Fruit fly (Drosophila melanogaster): Measurements from ENCODE around the gene wtrw.

wtrw gene

dm6 chr3R:7891031-7891430, at the start of gene wtrw:
wtrw (plus strand) TSS chr3R:7891331.
- no peak for TF ChIP-seq CG10631 (GFP tag; optimal IDR thresholded peaks at IDR 0.05)
- no peak for TF ChIP-seq acj6 (GFP tag; optimal IDR thresholded peaks at IDR 0.05)
- TF ChIP-seq ss (GFP tag; optimal IDR thresholded peaks at IDR 0.05), result no peak
- TF ChIP-seq CG9139 (GFP tag; optimal IDR thresholded peaks at IDR 0.05), result no peak
- no peak for TF ChIP-seq CG34406 (GFP tag; optimal IDR thresholded peaks at IDR 0.05)
- no peak for TF ChIP-seq Smox (GFP tag; optimal IDR thresholded peaks at IDR 0.05)
- TF ChIP-seq vri (GFP tag; optimal IDR thresholded peaks at IDR 0.05), result no peak
- no peak for TF ChIP-seq CG8632 (GFP tag; optimal IDR thresholded peaks at IDR 0.05)
- no peak for TF ChIP-seq Ets96B (tag; optimal IDR thresholded peaks at IDR 0.05)

- TF ChIP-seq Eip78C (GFP tag), result peak; percentile 22
- TF ChIP-seq CG9139 (GFP tag; optimal IDR thresholded peaks at IDR 0.05), result no peak
- no peak for TF ChIP-seq esn (GFP tag; optimal IDR thresholded peaks at IDR 0.05)
These were observed 6.7 kb upstream of the wtrw start for dm6 chr3R:7884433-7884832.

DNA sequence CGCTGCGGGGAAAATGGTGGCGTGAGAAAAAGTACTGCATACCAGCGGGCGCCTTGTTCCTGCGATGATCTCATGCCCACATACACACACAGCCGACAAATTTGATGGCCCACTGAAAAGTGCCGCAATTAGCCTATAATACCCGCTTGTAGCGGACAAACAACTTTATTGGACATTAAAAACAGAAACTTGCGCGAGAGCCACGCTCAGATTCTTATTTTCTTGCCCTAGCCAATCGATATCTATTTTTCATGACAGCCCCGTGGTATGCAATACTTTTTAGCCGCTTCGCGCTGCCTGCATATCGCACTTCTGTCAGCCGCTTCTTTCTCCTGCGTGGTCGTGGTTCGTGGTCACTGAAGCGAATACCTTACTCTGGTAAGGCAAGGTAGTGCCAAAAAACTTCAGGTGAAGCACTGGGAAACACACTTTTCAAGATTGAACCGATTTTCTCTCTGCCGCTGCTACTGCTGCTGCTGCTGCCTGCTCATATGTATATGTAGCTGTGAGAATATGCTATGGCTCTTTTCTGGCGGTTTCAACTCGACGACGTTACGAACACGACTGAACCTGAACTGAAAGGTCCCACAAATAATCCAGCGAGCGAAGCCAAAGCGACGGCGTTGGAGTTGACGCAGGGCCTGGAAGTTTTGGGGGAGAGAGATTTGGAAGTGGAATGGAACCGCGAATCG, 4.8 kb upstream of the wtrw start, which contains the start of gene CG17816:
Gene CG17816 (minus strand): TSS at position 567 of the 692 bp plus-strand sequence.
- TF ChIP-seq Sox102F (GFP tag; optimal IDR thresholded peaks at IDR 0.05) (peak; percentile 38), Met (GFP tag; optimal IDR thresholded peaks at IDR 0.05) (no peak), acj6 (GFP tag; optimal IDR thresholded peaks at IDR 0.05) (no peak), esn (GFP tag; optimal IDR thresholded peaks at IDR 0.05) (no peak), CG16779 (tag; optimal IDR thresholded peaks at IDR 0.05) (no peak), Hr39 (GFP tag; optimal IDR thresholded peaks at IDR 0.05) (no peak), CG3032 (tag; optimal IDR thresholded peaks at IDR 0.05) (no peak), CG34406 (GFP tag; optimal IDR thresholded peaks at IDR 0.05) (no peak), CG8119 (GFP tag; IDR thresholded peaks at IDR 0.05) (no peak), Eip78C (GFP tag) (peak; percentile 82), Lpt (GFP tag; optimal IDR thresholded peaks at IDR 0.05) (no peak), net (GFP tag; optimal IDR thresholded peaks at IDR 0.05) (no peak), ss (GFP tag; optimal IDR thresholded peaks at IDR 0.05) (peak in 1 of 2 experiments; percentile 2), fkh (GFP tag; optimal IDR thresholded peaks at IDR 0.05) (no peak), CG6854 (GFP tag; optimal IDR thresholded peaks at IDR 0.05) (peak; percentile 38), CG8319 (GFP tag; optimal IDR thresholded peaks at IDR 0.05) (no peak), CG10631 (GFP tag; optimal IDR thresholded peaks at IDR 0.05) (no peak), svp (GFP tag) (peak; percentile 96)

- TF ChIP-seq CG6854 (GFP tag; optimal IDR thresholded peaks at IDR 0.05) (no peak), dac (GFP tag; optimal IDR thresholded peaks at IDR 0.05) (peak; percentile 19), CG34406 (GFP tag; optimal IDR thresholded peaks at IDR 0.05) (peak; percentile 53), salr (GFP tag; optimal IDR thresholded peaks at IDR 0.05) (peak in 1 of 2 experiments; percentile 13), fkh (GFP tag; optimal IDR thresholded peaks at IDR 0.05) (peak; percentile 96), CG6808 (GFP tag; optimal IDR thresholded peaks at IDR 0.05) (peak; percentile 33), CG16779 (tag; optimal IDR thresholded peaks at IDR 0.05) (no peak), Met (GFP tag; optimal IDR thresholded peaks at IDR 0.05) (peak; percentile 67), spab (GFP tag; optimal IDR thresholded peaks at IDR 0.05) (no peak), CG32006 (GFP tag; optimal IDR thresholded peaks at IDR 0.05) (peak; percentile 64), Ets96B (tag; optimal IDR thresholded peaks at IDR 0.05) (peak; percentile 11), CG11762 (GFP tag; optimal IDR thresholded peaks at IDR 0.05; ENCODE audit: insufficient read depth) (no peak), CG6792 (GFP tag; optimal IDR thresholded peaks at IDR 0.05) (no peak), Smox (GFP tag; optimal IDR thresholded peaks at IDR 0.05) (peak; percentile 60), CG9139 (GFP tag; optimal IDR thresholded peaks at IDR 0.05) (no peak), CG15336 (GFP tag; IDR thresholded peaks at IDR 0.05) (peak; percentile 74), Eip75B (GFP tag; optimal IDR thresholded peaks at IDR 0.05) (peak; percentile 67), Gug (GFP tag; IDR thresholded peaks at IDR 0.05) (no peak), CG8319 (GFP tag; optimal IDR thresholded peaks at IDR 0.05) (peak; percentile 41), OdsH (GFP tag; optimal IDR thresholded peaks at IDR 0.05) (peak; percentile 70), Blimp-1 (GFP tag; optimal IDR thresholded peaks at IDR 0.05) (no peak), CG8119 (GFP tag; IDR thresholded peaks at IDR 0.05) (peak; percentile 39; the same call in 1 of the 3 replicates), achi (GFP tag; optimal IDR thresholded peaks at IDR 0.05) (peak; percentile 59), fd59A (GFP tag; optimal IDR thresholded peaks at IDR 0.05) (no peak), acj6 (GFP tag; optimal IDR thresholded peaks at IDR 0.05) (peak; percentile 72), CG3919 (GFP tag; optimal IDR thresholded peaks at IDR 0.05) (peak; percentile 61), pdm3 (GFP tag; optimal IDR thresholded peaks at IDR 0.05) (peak; percentile 67), Hr38 (GFP tag; optimal IDR thresholded peaks at IDR 0.05) (no peak), CG6276 (GFP tag; optimal IDR thresholded peaks at IDR 0.05) (no peak), Lpt (GFP tag; optimal IDR thresholded peaks at IDR 0.05) (no peak), CG3032 (tag; optimal IDR thresholded peaks at IDR 0.05) (peak; percentile 30), Hr39 (GFP tag; optimal IDR thresholded peaks at IDR 0.05) (peak; percentile 75), eg (GFP tag; IDR thresholded peaks at IDR 0.05) (peak; percentile 69)
These were observed 4.3 kb upstream of the wtrw start, which contains the start of gene ArgRS-m for dm6 chr3R:7886859-7887190. ArgRS-m (plus strand) TSS chr3R:7887045.
